Fruit fly (Drosophila melanogaster): Measurements from ENCODE around the gene CG32277.

DNA sequence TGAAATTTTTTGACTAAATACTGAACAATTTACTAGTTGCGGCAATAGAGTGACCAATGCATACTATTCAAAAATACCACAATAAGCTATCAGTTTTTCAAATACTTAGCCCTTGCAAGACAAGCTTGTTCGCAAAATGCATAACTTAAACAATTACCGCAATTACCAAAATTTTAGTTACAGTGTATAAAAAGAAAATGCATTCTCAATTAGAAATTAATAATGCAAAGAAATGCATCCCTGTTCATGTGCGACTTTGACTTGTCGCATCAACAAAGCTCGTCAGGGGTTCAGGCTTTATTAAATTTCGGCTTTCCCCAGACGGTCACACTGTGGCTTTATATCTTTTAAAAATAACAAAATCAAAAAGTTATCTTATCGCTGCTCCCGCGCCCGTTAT is 13.6 kb upstream of the CG32277 start, which contains the start of the genes hob and nSMase:
- TF ChIP-seq CG6854 (GFP tag; optimal IDR thresholded peaks at IDR 0.05) (no peak), Eip78C (GFP tag) (no peak), CG6792 (GFP tag; optimal IDR thresholded peaks at IDR 0.05) (no peak), fd59A (GFP tag; optimal IDR thresholded peaks at IDR 0.05) (no peak), Gug (GFP tag; IDR thresholded peaks at IDR 0.05) (no peak), vri (GFP tag; optimal IDR thresholded peaks at IDR 0.05) (no peak), CG11762 (GFP tag; optimal IDR thresholded peaks at IDR 0.05; ENCODE audit: insufficient read depth) (no peak), Sox15 (GFP tag; optimal IDR thresholded peaks at IDR 0.05) (no peak), CG3919 (GFP tag; optimal IDR thresholded peaks at IDR 0.05) (no peak), Blimp-1 (GFP tag; optimal IDR thresholded peaks at IDR 0.05) (no peak), Ets96B (tag; optimal IDR thresholded peaks at IDR 0.05) (no peak), svp (GFP tag) (peak; percentile 80), esn (GFP tag; optimal IDR thresholded peaks at IDR 0.05) (no peak)
